Worm (Caenorhabditis elegans) whole organism, young adult: ENCODE data around the gene Y51H4A.1.
A peak's percentile ranks its signal among the peaks of the same experiment; 100 is the strongest.

Experiments
- B0019.2 ChIP-seq: fragments of 200-800 bp; sonication (Bioruptor generic); conservative IDR thresholded peaks from 2 replicates; pipeline ENCODE4 v1.3.6; 2022; ENCODE audit warnings: missing genetic modification reagents, missing genetic modification characterization, missing compliant biosample characterization
- D2030.7 ChIP-seq: fragments of 200-800 bp; sonication (Bioruptor generic); IDR thresholded peaks from 2 replicates; pipeline ENCODE4 v1.3.6; 2022; ENCODE audit warnings: missing genetic modification reagents, missing genetic modification characterization, missing compliant biosample characterization
- F10E7.11 ChIP-seq: sonication (generic microtip); optimal IDR thresholded peaks from 2 replicates; lab custom pipeline; 2017; ENCODE audit warnings: mild to moderate bottlenecking, missing genetic modification characterization, moderate library complexity, missing compliant biosample characterization
- F22D6.2 ChIP-seq: sonication (generic microtip); optimal IDR thresholded peaks from 2 replicates; lab custom pipeline; 2016; ENCODE audit warnings: mild to moderate bottlenecking, missing genetic modification characterization, missing compliant biosample characterization
- F37B4.10 ChIP-seq: fragments of 200-800 bp; sonication (Bioruptor generic); IDR thresholded peaks from 2 replicates; pipeline ENCODE4 v1.3.6; 2022; ENCODE audit warnings: missing genetic modification characterization, missing compliant biosample characterization
- F39B2.1 ChIP-seq: fragments of 200-800 bp; sonication (Bioruptor generic); IDR thresholded peaks from 2 replicates; pipeline ENCODE4 v1.3.6; 2022; ENCODE audit warnings: missing genetic modification reagents, missing genetic modification characterization, missing compliant biosample characterization
- F49E8.2 ChIP-seq: sonication (generic microtip); optimal IDR thresholded peaks from 3 replicates; lab custom pipeline; 2017; ENCODE audit warnings: missing genetic modification characterization, mild to moderate bottlenecking, missing compliant biosample characterization, antibody characterized with exemption, moderate library complexity; ENCODE audit not compliant: insufficient read depth
- F57C9.4 ChIP-seq: sonication (generic microtip); optimal IDR thresholded peaks from 2 replicates; lab custom pipeline; 2017; ENCODE audit warnings: mild to moderate bottlenecking, missing genetic modification characterization, missing compliant biosample characterization
- K11D2.4 ChIP-seq: fragments of 200-800 bp; sonication (Bioruptor generic); IDR thresholded peaks from 2 replicates; pipeline ENCODE4 v1.3.6; 2022; ENCODE audit warnings: missing genetic modification reagents, missing genetic modification characterization, missing compliant biosample characterization
- K12H6.12 ChIP-seq: fragments of 200-800 bp; sonication (Bioruptor generic); optimal IDR thresholded peaks from 2 replicates; lab custom pipeline; 2018; ENCODE audit warnings: mild to moderate bottlenecking, missing genetic modification characterization, missing compliant biosample characterization
- aptf-3 ChIP-seq: fragments of 200-800 bp; sonication (Bioruptor generic); IDR thresholded peaks from 2 replicates; pipeline ENCODE4 v1.3.6; 2022; ENCODE audit warnings: missing genetic modification characterization, missing compliant biosample characterization
- atf-7 ChIP-seq: sonication (generic microtip); optimal IDR thresholded peaks from 2 replicates; lab custom pipeline; 2017; ENCODE audit warnings: mild to moderate bottlenecking, missing genetic modification characterization, missing compliant biosample characterization
- ccch-3 ChIP-seq: fragments of 200-800 bp; sonication (Bioruptor generic); optimal IDR thresholded peaks from 2 replicates; lab custom pipeline; 2018; ENCODE audit warnings: mild to moderate bottlenecking, missing genetic modification characterization, missing compliant biosample characterization
- cebp-1 ChIP-seq, 2 experiments: fragments of 200-800 bp in 1 of 2; sonication (Bioruptor generic) in 1 of 2; sonication (generic microtip) in 1 of 2; IDR thresholded peaks in 1 of 2; optimal IDR thresholded peaks in 1 of 2; 2 replicates each; pipeline versions ENCODE4 v1.3.6 to Lab custom; 2017 to 2022; ENCODE audit warnings: missing compliant biosample characterization in 2 of 2, missing genetic modification characterization in 2 of 2, mild to moderate bottlenecking in 1 of 2, missing genetic modification reagents in 1 of 2, moderate library complexity in 1 of 2
- ceh-27 ChIP-seq: fragments of 200-800 bp; sonication (Bioruptor generic); optimal IDR thresholded peaks from 2 replicates; lab custom pipeline; 2018; ENCODE audit warnings: mild to moderate bottlenecking, missing genetic modification characterization, moderate library complexity, missing compliant biosample characterization
- ceh-40 ChIP-seq: fragments of 200-800 bp; sonication (Bioruptor generic); IDR thresholded peaks from 2 replicates; pipeline ENCODE4 v1.3.6; 2022; ENCODE audit warnings: missing genetic modification characterization, missing compliant biosample characterization
- dox-1 ChIP-seq: fragments of 200-800 bp; sonication (Bioruptor generic); IDR thresholded peaks from 2 replicates; pipeline ENCODE4 v1.3.6; 2022; ENCODE audit warnings: missing genetic modification reagents, missing genetic modification characterization, missing compliant biosample characterization
- dpff-1 ChIP-seq: sonication (generic microtip); optimal IDR thresholded peaks from 2 replicates; lab custom pipeline; 2017; ENCODE audit warnings: mild to moderate bottlenecking, missing genetic modification characterization, missing compliant biosample characterization
- egl-18 ChIP-seq: fragments of 200-800 bp; sonication (Bioruptor generic); IDR thresholded peaks from 2 replicates; pipeline ENCODE4 v1.3.6; 2022; ENCODE audit warnings: missing genetic modification reagents, missing genetic modification characterization, missing compliant biosample characterization
- egrh-3 ChIP-seq: fragments of 200-800 bp; sonication (Bioruptor generic); IDR thresholded peaks from 2 replicates; pipeline ENCODE4 v1.3.6; 2022; ENCODE audit warnings: missing genetic modification reagents, missing genetic modification characterization, missing compliant biosample characterization
- hlh-26 ChIP-seq: fragments of 200-800 bp; sonication (Bioruptor generic); conservative IDR thresholded peaks from 2 replicates; pipeline ENCODE4 v1.3.6; 2022; ENCODE audit warnings: missing genetic modification reagents, missing genetic modification characterization, missing compliant biosample characterization
- hmg-1.2 ChIP-seq: fragments of 200-800 bp; sonication (Bioruptor generic); IDR thresholded peaks from 2 replicates; pipeline ENCODE4 v1.3.6; 2022; ENCODE audit warnings: missing genetic modification reagents, missing genetic modification characterization, missing compliant biosample characterization
- hmg-20 ChIP-seq: fragments of 200-800 bp; sonication (Bioruptor generic); IDR thresholded peaks from 2 replicates; pipeline ENCODE4 v1.3.6; 2022; ENCODE audit warnings: missing genetic modification reagents, missing genetic modification characterization, missing compliant biosample characterization
- lag-1 ChIP-seq: fragments of 200-800 bp; sonication (Bioruptor generic); IDR thresholded peaks from 2 replicates; pipeline ENCODE4 v1.3.6; 2022; ENCODE audit warnings: missing genetic modification reagents, missing genetic modification characterization, missing compliant biosample characterization
- lin-40 ChIP-seq: sonication (generic microtip); optimal IDR thresholded peaks from 2 replicates; lab custom pipeline; 2016; ENCODE audit warnings: missing genetic modification characterization, mild to moderate bottlenecking, missing compliant biosample characterization, missing genotype, missing genetic modification reagents
- madf-3 ChIP-seq: fragments of 200-800 bp; sonication (Bioruptor generic); IDR thresholded peaks from 2 replicates; pipeline ENCODE4 v1.3.6; 2022; ENCODE audit warnings: missing genetic modification reagents, missing genetic modification characterization, missing compliant biosample characterization
- mcd-1 ChIP-seq: fragments of 200-800 bp; sonication (Bioruptor generic); IDR thresholded peaks from 2 replicates; pipeline ENCODE4 v1.3.6; 2022; ENCODE audit warnings: missing genetic modification reagents, missing genetic modification characterization, missing compliant biosample characterization
- mxl-1 ChIP-seq: sonication (generic microtip); optimal IDR thresholded peaks from 2 replicates; lab custom pipeline; 2016; ENCODE audit warnings: missing genetic modification characterization, missing compliant biosample characterization
- nhr-80 ChIP-seq: sonication (generic microtip); optimal IDR thresholded peaks from 2 replicates; lab custom pipeline; 2016; ENCODE audit warnings: missing genetic modification characterization, missing compliant biosample characterization
- sdz-38 ChIP-seq: sonication (generic microtip); optimal IDR thresholded peaks from 2 replicates; lab custom pipeline; 2016; ENCODE audit warnings: missing genotype, missing genetic modification characterization, missing compliant biosample characterization
- snpc-4 ChIP-seq, 5 experiments: fragments of 150-350 bp in 1 of 5; sonication (generic microtip) in 4 of 5; optimal IDR thresholded peaks; 2 replicates each; lab custom pipeline; 2014 to 2018; ENCODE audit warnings: missing genetic modification characterization in 5 of 5, missing biosample characterization in 3 of 5, antibody characterized with exemption in 2 of 5, mild to moderate bottlenecking in 2 of 5, missing compliant biosample characterization in 2 of 5, missing genotype in 2 of 5, moderate library complexity in 2 of 5, missing genetic modification reagents in 1 of 5
- somi-1 ChIP-seq: fragments of 200-800 bp; sonication (Bioruptor generic); optimal IDR thresholded peaks from 2 replicates; lab custom pipeline; 2018; ENCODE audit warnings: mild to moderate bottlenecking, missing genetic modification characterization, missing compliant biosample characterization
- sptf-2 ChIP-seq: fragments of 200-800 bp; sonication (Bioruptor generic); optimal IDR thresholded peaks from 2 replicates; lab custom pipeline; 2018; ENCODE audit warnings: mild to moderate bottlenecking, missing genetic modification characterization, missing compliant biosample characterization
- tbp1 ChIP-seq: fragments of 200-800 bp; sonication (Bioruptor generic); optimal IDR thresholded peaks from 2 replicates; lab custom pipeline; 2018; ENCODE audit warnings: mild to moderate bottlenecking, missing genetic modification characterization, missing compliant biosample characterization
- xnd-1 ChIP-seq: sonication (generic microtip); optimal IDR thresholded peaks from 2 replicates; lab custom pipeline; 2016; ENCODE audit warnings: missing genotype, missing genetic modification reagents, missing genetic modification characterization, missing compliant biosample characterization
- zfh-2 ChIP-seq: fragments of 200-800 bp; sonication (Bioruptor generic); conservative IDR thresholded peaks from 2 replicates; pipeline ENCODE4 v1.3.6; 2022; ENCODE audit warnings: missing genetic modification reagents, missing genetic modification characterization, missing compliant biosample characterization
- ztf-3 ChIP-seq: fragments of 200-800 bp; sonication (Bioruptor generic); optimal IDR thresholded peaks from 2 replicates; lab custom pipeline; 2018; ENCODE audit warnings: mild to moderate bottlenecking, missing genetic modification characterization, missing compliant biosample characterization

Y51H4A.1 gene

ce11 chrIV:16501855-16502254 lies 24.8 kb upstream of the Y51H4A.1 start (continued):
- TF ChIP-seq ccch-3 (GFP tag; lab: Kevin White, UChicago) (no peak), mcd-1 (GFP tag; lab: Robert Waterston, UW) (peak; percentile 38; the same call in 1 of the 2 replicates)

- 0 out of 2 replicates have a peak, but pooled peaks have one; percentile 31 for TF ChIP-seq egrh-3 (GFP tag; lab: Robert Waterston, UW)
- peak; percentile 30 for TF ChIP-seq lin-40
- peak; percentile 21 for TF ChIP-seq ceh-27 (GFP tag; lab: Kevin White, UChicago)
- TF ChIP-seq sptf-2 (GFP tag; lab: Kevin White, UChicago) = no peak
- TF ChIP-seq K11D2.4 = peak; percentile 40; the same call in 1 of the 2 replicates
- peak; percentile 82 for TF ChIP-seq somi-1
- peak; percentile 5; the same call in 1 of the 2 replicates for TF ChIP-seq hmg-1.2 (GFP tag; lab: Robert Waterston, UW)
- no peak for TF ChIP-seq lag-1 (GFP tag; lab: Robert Waterston, UW)
- peak; percentile 45 for TF ChIP-seq K12H6.12
- no peak for TF ChIP-seq cebp-1 (GFP tag; IDR thresholded peaks at IDR 0.05; lab: Robert Waterston, UW)
- peak; percentile 53 for TF ChIP-seq cebp-1 (tag; optimal IDR thresholded peaks at IDR 0.05; lab: Kevin White, UChicago)
- TF ChIP-seq snpc-4 (GFP tag; optimal IDR thresholded peaks at IDR 0.05; lab: Kevin White, UChicago) = no peak
- peak in 1 of 4 experiments; percentile 25 for TF ChIP-seq snpc-4 (tag; optimal IDR thresholded peaks at IDR 0.05; lab: Kevin White, UChicago)
- TF ChIP-seq dox-1 = peak; percentile 36; the same call in 1 of the 2 replicates
- TF ChIP-seq zfh-2 (GFP tag; lab: Robert Waterston, UW) = peak; percentile 71; the same call in 1 of the 2 replicates
- no peak for TF ChIP-seq tbp1 (GFP tag; lab: Kevin White, UChicago)
- TF ChIP-seq hlh-26 (GFP tag; lab: Robert Waterston, UW) = no peak
- TF ChIP-seq hmg-20 (GFP tag; lab: Robert Waterston, UW) = no peak
- TF ChIP-seq nhr-80 (tag; lab: Kevin White, UChicago) = no peak
Measured at ce11 chrIV:16498031-16498442, 20.9 kb upstream of the Y51H4A.1 start.

- TF ChIP-seq cebp-1 (GFP tag; IDR thresholded peaks at IDR 0.05; lab: Robert Waterston, UW) (no peak), cebp-1 (tag; optimal IDR thresholded peaks at IDR 0.05; lab: Kevin White, UChicago) (peak; percentile 37), D2030.7 (GFP tag; lab: Robert Waterston, UW) (no peak), snpc-4 (GFP tag; optimal IDR thresholded peaks at IDR 0.05; lab: Kevin White, UChicago) (no peak), snpc-4 (tag; optimal IDR thresholded peaks at IDR 0.05; lab: Kevin White, UChicago) (peak in 1 of 4 experiments; percentile 38), hmg-1.2 (GFP tag; lab: Robert Waterston, UW) (no peak)
Measured at ce11 chrIV:16496491-16496890, 19.4 kb upstream of the Y51H4A.1 start.

- TF ChIP-seq nhr-80 (tag; lab: Kevin White, UChicago) (no peak), F37B4.10 (GFP tag; lab: Robert Waterston, UW) (no peak), sdz-38 (tag; lab: Kevin White, UChicago) (no peak), egl-18 (no peak), F39B2.1 (no peak), dpff-1 (no peak), ztf-3 (GFP tag; lab: Kevin White, UChicago) (no peak), F57C9.4 (tag; lab: Kevin White, UChicago) (no peak), F22D6.2 (tag; lab: Kevin White, UChicago) (no peak), mxl-1 (tag; lab: Kevin White, UChicago) (no peak), F49E8.2 (tag; lab: Kevin White, UChicago) (no peak), ceh-40 (GFP tag; lab: Robert Waterston, UW) (no peak), atf-7 (tag; lab: Kevin White, UChicago) (no peak), egrh-3 (GFP tag; lab: Robert Waterston, UW) (no peak), aptf-3 (GFP tag; lab: Robert Waterston, UW) (no peak), B0019.2 (no peak), xnd-1 (tag; lab: Kevin White, UChicago) (no peak), F10E7.11 (tag; lab: Kevin White, UChicago) (no peak), madf-3 (GFP tag; lab: Robert Waterston, UW) (no peak)
Measured at ce11 chrIV:16494007-16494406, 16.9 kb upstream of the Y51H4A.1 start.
